Fruit fly (Drosophila melanogaster): ENCODE results near the gene Hsc70-4.

Hsc70-4 gene

dm6 chr3R:15205223-15205622 is 37.3 kb upstream of the Hsc70-4 start (continued):
- TF ChIP-seq Ssrp (tag; optimal IDR thresholded peaks at IDR 0.05) (no peak), sqz (GFP tag; optimal IDR thresholded peaks at IDR 0.05) (peak; percentile 61), tin (GFP tag; optimal IDR thresholded peaks at IDR 0.05) (no peak), CG3726 (GFP tag; IDR thresholded peaks at IDR 0.05) (no peak), Rx (GFP tag; IDR thresholded peaks at IDR 0.05) (no peak), Nf-YC (tag; optimal IDR thresholded peaks at IDR 0.05) (no peak), cg (GFP tag; optimal IDR thresholded peaks at IDR 0.05) (no peak), mam (GFP tag; optimal IDR thresholded peaks at IDR 0.05) (no peak), Kr (GFP tag; optimal IDR thresholded peaks at IDR 0.05) (no peak), crol (GFP tag; IDR thresholded peaks at IDR 0.05) (no peak), hb (GFP tag; IDR thresholded peaks at IDR 0.05; ENCODE audit: partially characterized antibody) (no peak), E2f2 (GFP tag; IDR thresholded peaks at IDR 0.05) (no peak), CG7963 (GFP tag; IDR thresholded peaks at IDR 0.05; ENCODE audit: partially characterized antibody) (0 out of 3 replicates have a peak, but pooled peaks have one; percentile 19), Side (GFP tag; optimal IDR thresholded peaks at IDR 0.05) (no peak), CG17612 (GFP tag; IDR thresholded peaks at IDR 0.05) (no peak), CG2116 (GFP tag; optimal IDR thresholded peaks at IDR 0.05) (no peak), btn (GFP tag; optimal IDR thresholded peaks at IDR 0.05) (no peak), CG31224 (GFP tag; IDR thresholded peaks at IDR 0.05) (no peak), CG2199 (GFP tag; IDR thresholded peaks at IDR 0.05) (0 out of 3 replicates have a peak, but pooled peaks have one; percentile 35), Aef1 (GFP tag; IDR thresholded peaks at IDR 0.05) (no peak), toy (GFP tag; IDR thresholded peaks at IDR 0.05) (no peak), lmd (GFP tag; IDR thresholded peaks at IDR 0.05) (no peak), CrebB (tag; optimal IDR thresholded peaks at IDR 0.05) (no peak), CG4424 (GFP tag; optimal IDR thresholded peaks at IDR 0.05) (no peak), stwl (tag; optimal IDR thresholded peaks at IDR 0.05) (no peak), repo (GFP tag; optimal IDR thresholded peaks at IDR 0.05) (no peak), en (GFP tag; optimal IDR thresholded peaks at IDR 0.05) (no peak), tgo (GFP tag; IDR thresholded peaks at IDR 0.05) (no peak), dati (GFP tag; IDR thresholded peaks at IDR 0.05) (no peak), Dll (GFP tag; IDR thresholded peaks at IDR 0.05; ENCODE audit: partially characterized antibody) (no peak), ATbp (GFP tag; optimal IDR thresholded peaks at IDR 0.05) (no peak), CG2129 (GFP tag; IDR thresholded peaks at IDR 0.05; ENCODE audit: partially characterized antibody) (no peak), vvl (GFP tag; IDR thresholded peaks at IDR 0.05) (peak; percentile 61; the same call in 1 of the 2 replicates), NK7.1 (GFP tag; optimal IDR thresholded peaks at IDR 0.05) (no peak), CG2678 (tag; optimal IDR thresholded peaks at IDR 0.05) (no peak), H2.0 (GFP tag; IDR thresholded peaks at IDR 0.05) (no peak), Camta (GFP tag; optimal IDR thresholded peaks at IDR 0.05) (no peak), CG12942 (GFP tag; optimal IDR thresholded peaks at IDR 0.05) (no peak)

- no peak for TF ChIP-seq CG17361 (GFP tag; IDR thresholded peaks at IDR 0.05)
- peak; percentile 16 for TF ChIP-seq CG17359 (tag; optimal IDR thresholded peaks at IDR 0.05)
- TF ChIP-seq amos (GFP tag; IDR thresholded peaks at IDR 0.05; ENCODE audit: partially characterized antibody) = peak; percentile 35; the same call in 1 of the 2 replicates
- TF ChIP-seq dimm (GFP tag; IDR thresholded peaks at IDR 0.05) = no peak
- TF ChIP-seq Hsf (GFP tag; optimal IDR thresholded peaks at IDR 0.05) = no peak
- TF ChIP-seq hbn (GFP tag; IDR thresholded peaks at IDR 0.05; ENCODE audit: partially characterized antibody) = no peak
- peak; percentile 23; the same call in 1 of the 2 replicates for TF ChIP-seq tna (GFP tag; IDR thresholded peaks at IDR 0.05; ENCODE audit: partially characterized antibody)
- no peak for TF ChIP-seq CG10431 (GFP tag; optimal IDR thresholded peaks at IDR 0.05)
- TF ChIP-seq CG17568 (GFP tag; optimal IDR thresholded peaks at IDR 0.05) = no peak
- TF ChIP-seq mirr (GFP tag; optimal IDR thresholded peaks at IDR 0.05) = peak; percentile 18
- peak; percentile 28 for TF ChIP-seq Sry-δ (GFP tag; optimal IDR thresholded peaks at IDR 0.05)
- TF ChIP-seq hth (optimal IDR thresholded peaks at IDR 0.05) = no peak
- TF ChIP-seq Dref (GFP tag; IDR thresholded peaks at IDR 0.05) = peak; percentile 65
- peak; percentile 33; the same call in 1 of the 3 replicates for TF ChIP-seq CG34224 (GFP tag; IDR thresholded peaks at IDR 0.05; ENCODE audit: partially characterized antibody)
- peak; percentile 96 for TF ChIP-seq CG3995 (GFP tag; optimal IDR thresholded peaks at IDR 0.05)
- peak; percentile 43 for TF ChIP-seq CG13894 (tag; optimal IDR thresholded peaks at IDR 0.05)
Observed at dm6 chr3R:15206273-15206672, 36.2 kb upstream of the Hsc70-4 start, which contains the start of gene Spn88Ea. Gene Spn88Ea (minus strand): TSS chr3R:15206447.
